Worm (Caenorhabditis elegans) whole organism, L3 larva: ENCODE data around the gene gpd-4.

Experiments
- ZK546.5 ChIP-seq: sonication (generic microtip); optimal IDR thresholded peaks from 2 replicates; lab custom pipeline; 2017; ENCODE audit warnings: missing biosample characterization, missing genetic modification characterization
- ceh-9 ChIP-seq: sonication (generic microtip); optimal IDR thresholded peaks from 2 replicates; lab custom pipeline; 2018; ENCODE audit warnings: missing biosample characterization, missing genetic modification characterization
- egl-27 ChIP-seq: sonication (generic microtip); optimal IDR thresholded peaks from 4 replicates; lab custom pipeline; 2017; ENCODE audit warnings: missing biosample characterization, missing genetic modification reagents, missing genetic modification characterization
- zag-1 ChIP-seq: fragments of 150-350 bp; optimal IDR thresholded peaks from 2 replicates; lab custom pipeline; 2014; ENCODE audit warnings: missing biosample characterization, missing genetic modification characterization

ce11 chrII:10204428-10205049, 33.5 kb downstream of the gpd-4 start:
- no peak for TF ChIP-seq egl-27 (tag; lab: Kevin White, UChicago)
- no peak for TF ChIP-seq ceh-9 (tag; lab: Kevin White, UChicago)
- no peak for TF ChIP-seq ZK546.5 (tag; lab: Kevin White, UChicago)
- TF ChIP-seq zag-1 (tag; lab: Kevin White, UChicago), result no peak
